Worm (Caenorhabditis elegans): ENCODE measurements around the gene mask-1.

- no peak for TF ChIP-seq flh-1 (GFP tag; optimal IDR thresholded peaks at IDR 0.05)
- TF ChIP-seq snpc-4 (tag; optimal IDR thresholded peaks at IDR 0.05) = no peak
- no peak for TF ChIP-seq sptf-1 (tag; optimal IDR thresholded peaks at IDR 0.05)
- no peak for TF ChIP-seq pha-4 (tag; optimal IDR thresholded peaks at IDR 0.05)
- no peak for TF ChIP-seq ceh-83 (GFP tag; optimal IDR thresholded peaks at IDR 0.05)
- no peak for TF ChIP-seq elt-3 (tag; optimal IDR thresholded peaks at IDR 0.05)
- no peak for TF ChIP-seq blmp-1 (tag; optimal IDR thresholded peaks at IDR 0.05)
- no peak for TF ChIP-seq nhr-28 (tag; optimal IDR thresholded peaks at IDR 0.05)
- no peak for TF ChIP-seq drap-1 (GFP tag; optimal IDR thresholded peaks at IDR 0.05)
Measured at ce11 chrIV:10425129-10425528, 50.4 kb downstream of the mask-1 start.

Measured in whole organism, mixed stage, embryonic.